Worm (Caenorhabditis elegans) whole organism, young adult: ENCODE measurements around the gene T10B5.4.

Experiments
- B0035.1 ChIP-seq: sonication (generic microtip); optimal IDR thresholded peaks from 2 replicates; lab custom pipeline; 2016; ENCODE audit warnings: missing genetic modification characterization, mild to moderate bottlenecking, missing compliant biosample characterization, missing genotype, missing genetic modification reagents
- F23B12.7 ChIP-seq: sonication (generic microtip); optimal IDR thresholded peaks from 2 replicates; lab custom pipeline; 2017; ENCODE audit warnings: missing genetic modification characterization, mild to moderate bottlenecking, missing compliant biosample characterization, antibody characterized with exemption, moderate library complexity; ENCODE audit not compliant: insufficient read depth
- F49E8.2 ChIP-seq: sonication (generic microtip); optimal IDR thresholded peaks from 3 replicates; lab custom pipeline; 2017; ENCODE audit warnings: missing genetic modification characterization, mild to moderate bottlenecking, missing compliant biosample characterization, antibody characterized with exemption, moderate library complexity; ENCODE audit not compliant: insufficient read depth
- F55B11.4 ChIP-seq: sonication (generic microtip); optimal IDR thresholded peaks from 2 replicates; lab custom pipeline; 2016; ENCODE audit warnings: missing compliant biosample characterization, missing genetic modification characterization, borderline replicate concordance; ENCODE audit not compliant: insufficient read depth
- K11D2.4 ChIP-seq: fragments of 200-800 bp; sonication (Bioruptor generic); IDR thresholded peaks from 2 replicates; pipeline ENCODE4 v1.3.6; 2022; ENCODE audit warnings: missing genetic modification reagents, missing genetic modification characterization, missing compliant biosample characterization
- K12H6.12 ChIP-seq: fragments of 200-800 bp; sonication (Bioruptor generic); optimal IDR thresholded peaks from 2 replicates; lab custom pipeline; 2018; ENCODE audit warnings: mild to moderate bottlenecking, missing genetic modification characterization, missing compliant biosample characterization
- Y53F4B.3 ChIP-seq: fragments of 200-800 bp; sonication (Bioruptor generic); IDR thresholded peaks from 2 replicates; pipeline ENCODE4 v1.3.6; 2022; ENCODE audit warnings: missing genetic modification reagents, missing genetic modification characterization, missing compliant biosample characterization
- Y79H2A.3 ChIP-seq: fragments of 200-800 bp; sonication (Bioruptor generic); conservative IDR thresholded peaks from 2 replicates; pipeline ENCODE4 v1.3.6; 2022; ENCODE audit warnings: missing genetic modification reagents, missing genetic modification characterization, missing compliant biosample characterization
- ZK185.1 ChIP-seq: sonication (generic microtip); optimal IDR thresholded peaks from 2 replicates; lab custom pipeline; 2016; ENCODE audit warnings: mild to moderate bottlenecking, missing genetic modification characterization, missing compliant biosample characterization; ENCODE audit not compliant: poor library complexity, severe bottlenecking
- ama-1 ChIP-seq, 3 experiments: fragments of 150-350 bp in 1 of 3; sonication (generic microtip) in 2 of 3; optimal IDR thresholded peaks; 2 replicates each; lab custom pipeline; 2014 to 2018; ENCODE audit warnings: missing biosample characterization in 2 of 3, missing genetic modification characterization in 2 of 3, missing genetic modification reagents in 2 of 3
- attf-5 ChIP-seq: fragments of 200-800 bp; sonication (Bioruptor generic); optimal IDR thresholded peaks from 2 replicates; lab custom pipeline; 2018; ENCODE audit warnings: mild to moderate bottlenecking, missing genetic modification characterization, missing compliant biosample characterization
- ccch-3 ChIP-seq: fragments of 200-800 bp; sonication (Bioruptor generic); optimal IDR thresholded peaks from 2 replicates; lab custom pipeline; 2018; ENCODE audit warnings: mild to moderate bottlenecking, missing genetic modification characterization, missing compliant biosample characterization
- cebp-1 ChIP-seq, 2 experiments: fragments of 200-800 bp in 1 of 2; sonication (Bioruptor generic) in 1 of 2; sonication (generic microtip) in 1 of 2; IDR thresholded peaks in 1 of 2; optimal IDR thresholded peaks in 1 of 2; 2 replicates each; pipeline versions ENCODE4 v1.3.6 to Lab custom; 2017 to 2022; ENCODE audit warnings: missing compliant biosample characterization in 2 of 2, missing genetic modification characterization in 2 of 2, mild to moderate bottlenecking in 1 of 2, missing genetic modification reagents in 1 of 2, moderate library complexity in 1 of 2
- ceh-40 ChIP-seq: fragments of 200-800 bp; sonication (Bioruptor generic); IDR thresholded peaks from 2 replicates; pipeline ENCODE4 v1.3.6; 2022; ENCODE audit warnings: missing genetic modification characterization, missing compliant biosample characterization
- ceh-58 ChIP-seq: fragments of 200-800 bp; sonication (Bioruptor generic); IDR thresholded peaks from 2 replicates; pipeline ENCODE4 v1.3.6; 2022; ENCODE audit warnings: missing genetic modification characterization, missing compliant biosample characterization
- chd-7 ChIP-seq: sonication (generic microtip); optimal IDR thresholded peaks from 2 replicates; lab custom pipeline; 2016; ENCODE audit warnings: mild to moderate bottlenecking, missing genetic modification characterization, moderate library complexity, missing compliant biosample characterization
- dox-1 ChIP-seq: fragments of 200-800 bp; sonication (Bioruptor generic); IDR thresholded peaks from 2 replicates; pipeline ENCODE4 v1.3.6; 2022; ENCODE audit warnings: missing genetic modification reagents, missing genetic modification characterization, missing compliant biosample characterization
- dpl-1 ChIP-seq: fragments of 150-350 bp; optimal IDR thresholded peaks from 2 replicates; lab custom pipeline; 2014; ENCODE audit warnings: missing biosample characterization, missing genetic modification reagents, missing genetic modification characterization
- efl-1 ChIP-seq: fragments of 150-350 bp; optimal IDR thresholded peaks from 2 replicates; lab custom pipeline; 2014; ENCODE audit warnings: missing biosample characterization, missing genetic modification reagents, missing genetic modification characterization
- ekl-4 ChIP-seq: fragments of 200-800 bp; sonication (Bioruptor generic); IDR thresholded peaks from 2 replicates; pipeline ENCODE4 v1.3.6; 2022; ENCODE audit warnings: missing genetic modification reagents, missing genetic modification characterization, missing compliant biosample characterization
- ets-4 ChIP-seq: fragments of 200-800 bp; sonication (Bioruptor generic); optimal IDR thresholded peaks from 2 replicates; lab custom pipeline; 2018; ENCODE audit warnings: mild to moderate bottlenecking, missing genetic modification characterization, missing compliant biosample characterization
- hmg-1.2 ChIP-seq: fragments of 200-800 bp; sonication (Bioruptor generic); IDR thresholded peaks from 2 replicates; pipeline ENCODE4 v1.3.6; 2022; ENCODE audit warnings: missing genetic modification reagents, missing genetic modification characterization, missing compliant biosample characterization
- hrde-1 ChIP-seq: sonication (generic microtip); optimal IDR thresholded peaks from 2 replicates; lab custom pipeline; 2016; ENCODE audit warnings: missing genetic modification characterization, mild to moderate bottlenecking, missing compliant biosample characterization, moderate library complexity, missing genotype, missing genetic modification reagents, borderline replicate concordance
- lin-40 ChIP-seq: sonication (generic microtip); optimal IDR thresholded peaks from 2 replicates; lab custom pipeline; 2016; ENCODE audit warnings: missing genetic modification characterization, mild to moderate bottlenecking, missing compliant biosample characterization, missing genotype, missing genetic modification reagents
- lir-1 ChIP-seq: fragments of 200-800 bp; sonication (Bioruptor generic); conservative IDR thresholded peaks from 2 replicates; pipeline ENCODE4 v1.3.6; 2022; ENCODE audit warnings: missing genetic modification reagents, missing genetic modification characterization, missing compliant biosample characterization
- lsy-27 ChIP-seq: sonication (generic microtip); optimal IDR thresholded peaks from 2 replicates; lab custom pipeline; 2017; ENCODE audit warnings: missing genetic modification characterization, mild to moderate bottlenecking, missing compliant biosample characterization, antibody characterized with exemption, missing genotype, borderline replicate concordance; ENCODE audit not compliant: insufficient read depth
- madf-10 ChIP-seq: sonication (generic microtip); optimal IDR thresholded peaks from 2 replicates; lab custom pipeline; 2016; ENCODE audit warnings: mild to moderate bottlenecking, missing genetic modification characterization, missing compliant biosample characterization
- madf-8 ChIP-seq: fragments of 200-800 bp; sonication (Bioruptor generic); conservative IDR thresholded peaks from 2 replicates; pipeline ENCODE4 v1.3.6; 2022; ENCODE audit warnings: missing genetic modification reagents, missing genetic modification characterization, missing compliant biosample characterization
- mel-28 ChIP-seq: sonication (generic microtip); optimal IDR thresholded peaks from 2 replicates; lab custom pipeline; 2016; ENCODE audit warnings: borderline replicate concordance, mild to moderate bottlenecking, missing genetic modification characterization, missing compliant biosample characterization
- nfyb-1 ChIP-seq: fragments of 200-800 bp; sonication (Bioruptor generic); IDR thresholded peaks from 2 replicates; pipeline ENCODE4 v1.3.6; 2022; ENCODE audit warnings: missing genetic modification reagents, missing genetic modification characterization, missing compliant biosample characterization
- pbrm-1 ChIP-seq: fragments of 200-800 bp; sonication (Bioruptor generic); IDR thresholded peaks from 2 replicates; pipeline ENCODE4 v1.3.6; 2022; ENCODE audit warnings: missing genetic modification reagents, missing genetic modification characterization, missing compliant biosample characterization
- repo-1 ChIP-seq: sonication (generic microtip); optimal IDR thresholded peaks from 2 replicates; lab custom pipeline; 2017; ENCODE audit warnings: mild to moderate bottlenecking, missing genetic modification characterization, missing compliant biosample characterization
- sdz-38 ChIP-seq: sonication (generic microtip); optimal IDR thresholded peaks from 2 replicates; lab custom pipeline; 2016; ENCODE audit warnings: missing genotype, missing genetic modification characterization, missing compliant biosample characterization
- somi-1 ChIP-seq: fragments of 200-800 bp; sonication (Bioruptor generic); optimal IDR thresholded peaks from 2 replicates; lab custom pipeline; 2018; ENCODE audit warnings: mild to moderate bottlenecking, missing genetic modification characterization, missing compliant biosample characterization
- tbp1 ChIP-seq: fragments of 200-800 bp; sonication (Bioruptor generic); optimal IDR thresholded peaks from 2 replicates; lab custom pipeline; 2018; ENCODE audit warnings: mild to moderate bottlenecking, missing genetic modification characterization, missing compliant biosample characterization
- unc-130 ChIP-seq: sonication (generic microtip); optimal IDR thresholded peaks from 2 replicates; lab custom pipeline; 2016; ENCODE audit warnings: missing genetic modification reagents, missing genetic modification characterization, missing compliant biosample characterization
- unc-62 ChIP-seq: fragments of 150-350 bp; optimal IDR thresholded peaks from 2 replicates; lab custom pipeline; 2014; ENCODE audit warnings: missing biosample characterization, missing genetic modification reagents, missing genetic modification characterization
- zfh-2 ChIP-seq: fragments of 200-800 bp; sonication (Bioruptor generic); conservative IDR thresholded peaks from 2 replicates; pipeline ENCODE4 v1.3.6; 2022; ENCODE audit warnings: missing genetic modification reagents, missing genetic modification characterization, missing compliant biosample characterization
- ztf-25 ChIP-seq: fragments of 200-800 bp; sonication (Bioruptor generic); IDR thresholded peaks from 2 replicates; pipeline ENCODE4 v1.3.6; 2022; ENCODE audit warnings: missing genetic modification reagents, missing genetic modification characterization, missing compliant biosample characterization
- ztf-3 ChIP-seq: fragments of 200-800 bp; sonication (Bioruptor generic); optimal IDR thresholded peaks from 2 replicates; lab custom pipeline; 2018; ENCODE audit warnings: mild to moderate bottlenecking, missing genetic modification characterization, missing compliant biosample characterization
- ztf-6 ChIP-seq: fragments of 200-800 bp; sonication (Bioruptor generic); IDR thresholded peaks from 2 replicates; pipeline ENCODE4 v1.3.6; 2022; ENCODE audit warnings: missing genetic modification reagents, missing genetic modification characterization, missing compliant biosample characterization

The T10B5.4 gene

DNA sequence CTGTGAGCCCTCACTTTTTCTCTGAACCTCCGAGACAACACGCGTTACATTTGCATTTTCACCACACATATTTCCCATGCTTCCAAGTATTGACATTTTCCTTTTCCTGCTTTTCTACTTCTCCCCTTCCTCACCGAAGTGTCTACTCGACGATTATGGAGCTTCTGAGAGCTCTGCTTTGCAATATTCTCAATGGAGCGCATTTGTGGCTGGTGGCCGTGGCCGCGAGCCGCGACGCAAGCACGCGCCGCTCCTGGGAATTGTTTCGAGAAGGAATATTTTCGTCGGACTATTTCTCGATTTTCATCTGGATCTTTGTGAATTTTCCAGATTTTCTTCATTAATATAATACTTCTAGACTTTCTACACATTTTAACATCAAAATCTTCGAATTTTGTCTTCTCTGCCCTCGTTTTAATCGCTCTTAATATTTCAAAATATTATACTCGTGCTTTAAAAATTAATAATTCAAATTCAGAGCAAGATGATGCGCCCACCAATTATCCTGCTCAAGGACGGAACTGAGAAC is at the start of gene T10B5.4, which contains the start of gene cct-7 (continued):
- TF ChIP-seq ama-1 (optimal IDR thresholded peaks at IDR 0.05; lab: Kevin White, UChicago) = no peak
- no peak for TF ChIP-seq ama-1 (GFP tag; optimal IDR thresholded peaks at IDR 0.05; lab: Kevin White, UChicago)
- peak; percentile 75 for TF ChIP-seq lin-40 (tag; lab: Kevin White, UChicago)
- peak; percentile 59 for TF ChIP-seq madf-10 (tag; lab: Kevin White, UChicago)
- TF ChIP-seq ztf-3 (GFP tag; lab: Kevin White, UChicago) = no peak
- TF ChIP-seq F49E8.2 (tag; lab: Kevin White, UChicago) = peak; percentile 73
- TF ChIP-seq somi-1 (GFP tag; lab: Kevin White, UChicago) = peak; percentile 57
- TF ChIP-seq ekl-4 (GFP tag; lab: Robert Waterston, UW) = peak; percentile 79
- TF ChIP-seq hrde-1 (tag; lab: Kevin White, UChicago) = peak; percentile 26
- TF ChIP-seq zfh-2 (GFP tag; lab: Robert Waterston, UW) = peak; percentile 93
- no peak for TF ChIP-seq mel-28 (tag; lab: Kevin White, UChicago)
- TF ChIP-seq unc-130 = peak; percentile 80
- TF ChIP-seq Y79H2A.3 = no peak
- 0 out of 2 replicates have a peak, but pooled peaks have one; percentile 33 for TF ChIP-seq ztf-6 (GFP tag; lab: Robert Waterston, UW)
- TF ChIP-seq repo-1 (tag; lab: Kevin White, UChicago) = peak; percentile 13
- 0 out of 2 replicates have a peak, but pooled peaks have one; percentile 40 for TF ChIP-seq cebp-1 (GFP tag; IDR thresholded peaks at IDR 0.05; lab: Robert Waterston, UW)
- TF ChIP-seq cebp-1 (tag; optimal IDR thresholded peaks at IDR 0.05; lab: Kevin White, UChicago) = peak; percentile 78
- peak; percentile 55 for TF ChIP-seq B0035.1 (tag; lab: Kevin White, UChicago)
- peak; percentile 13 for TF ChIP-seq lsy-27 (tag; lab: Kevin White, UChicago)
- TF ChIP-seq lir-1 (GFP tag; lab: Robert Waterston, UW) = 0 out of 2 replicates have a peak, but pooled peaks have one; percentile 25
- TF ChIP-seq K12H6.12 (tag; lab: Kevin White, UChicago) = peak; percentile 92
- TF ChIP-seq dpl-1 (GFP tag; lab: Kevin White, UChicago) = peak; percentile 62
- TF ChIP-seq attf-5 = peak; percentile 98
- TF ChIP-seq tbp1 (GFP tag; lab: Kevin White, UChicago) = peak; percentile 52
- peak; percentile 79 for TF ChIP-seq pbrm-1 (GFP tag; lab: Robert Waterston, UW)
- TF ChIP-seq unc-62 (GFP tag; lab: Kevin White, UChicago) = peak; percentile 58
- TF ChIP-seq madf-8 (GFP tag; lab: Robert Waterston, UW) = no peak
- TF ChIP-seq chd-7 = peak; percentile 63
- TF ChIP-seq F23B12.7 = peak; percentile 56
- TF ChIP-seq dox-1 (GFP tag; lab: Robert Waterston, UW) = peak; percentile 96
- peak; percentile 75; the same call in 1 of the 2 replicates for TF ChIP-seq K11D2.4 (GFP tag; lab: Robert Waterston, UW)
- TF ChIP-seq hmg-1.2 (GFP tag; lab: Robert Waterston, UW) = peak; percentile 51; the same call in 1 of the 2 replicates

DNA sequence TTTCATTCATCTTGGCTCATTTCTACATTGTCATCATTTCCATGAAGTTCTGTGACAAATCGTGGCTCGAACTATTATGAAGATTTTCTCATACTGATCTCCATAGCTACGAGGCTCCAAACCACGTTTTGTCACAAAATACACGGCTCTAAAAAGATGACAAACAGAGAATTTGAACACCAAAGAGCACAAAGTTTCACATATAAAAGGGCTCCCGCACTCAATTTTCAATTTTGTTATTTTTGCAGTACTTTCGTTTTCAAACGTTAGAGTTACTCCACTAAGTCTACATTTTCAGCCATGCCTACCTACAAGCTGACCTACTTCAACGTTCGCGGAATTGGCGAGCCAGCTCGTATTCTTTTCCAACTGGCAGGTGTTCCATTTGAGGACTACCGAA is 49.7 kb upstream of the T10B5.4 start, which contains the start of gene gst-37:
gst-37 (plus strand) TSS at position 301 of the 400 bp plus-strand sequence.
- TF ChIP-seq lir-1 (GFP tag; lab: Robert Waterston, UW) (no peak), cebp-1 (GFP tag; IDR thresholded peaks at IDR 0.05; lab: Robert Waterston, UW) (no peak), cebp-1 (tag; optimal IDR thresholded peaks at IDR 0.05; lab: Kevin White, UChicago) (no peak), ccch-3 (GFP tag; lab: Kevin White, UChicago) (no peak), lin-40 (tag; lab: Kevin White, UChicago) (no peak), Y53F4B.3 (GFP tag; lab: Robert Waterston, UW) (no peak), dpl-1 (GFP tag; lab: Kevin White, UChicago) (no peak), madf-8 (GFP tag; lab: Robert Waterston, UW) (no peak), efl-1 (no peak), ztf-3 (GFP tag; lab: Kevin White, UChicago) (no peak), ceh-58 (no peak), ceh-40 (no peak), sdz-38 (tag; lab: Kevin White, UChicago) (no peak), ztf-25 (GFP tag; lab: Robert Waterston, UW) (no peak), nfyb-1 (no peak), F55B11.4 (tag; lab: Kevin White, UChicago) (no peak), attf-5 (no peak), ZK185.1 (no peak), ets-4 (GFP tag; lab: Kevin White, UChicago) (no peak), chd-7 (no peak), F23B12.7 (no peak)
